Fruit fly (Drosophila melanogaster) whole organism, adult: Measurements from ENCODE around the gene S.

ENCODE experiments used
- CG11617 ChIP-seq: fragments of 200-800 bp; sonication (Bioruptor generic); optimal IDR thresholded peaks from 2 replicates; lab custom pipeline; 2017; ENCODE audit warnings: mild to moderate bottlenecking, missing biosample characterization, missing genetic modification reagents, missing genetic modification characterization
- CG12768 ChIP-seq: fragments of 200-800 bp; sonication (Bioruptor generic); optimal IDR thresholded peaks from 2 replicates; lab custom pipeline; 2017; ENCODE audit warnings: missing biosample characterization, missing genetic modification characterization, mild to moderate bottlenecking, moderate library complexity, missing genetic modification reagents
- CG14711 ChIP-seq: fragments of 200-800 bp; sonication (Bioruptor generic); optimal IDR thresholded peaks from 2 replicates; lab custom pipeline; 2018; ENCODE audit warnings: missing biosample characterization, mild to moderate bottlenecking, missing genetic modification characterization, moderate library complexity
- CG1620 ChIP-seq: fragments of 200-800 bp; sonication (Bioruptor generic); optimal IDR thresholded peaks from 2 replicates; lab custom pipeline; 2016; ENCODE audit warnings: missing biosample characterization, missing genetic modification characterization
- CG33017 ChIP-seq: fragments of 200-800 bp; sonication (Bioruptor generic); optimal IDR thresholded peaks from 2 replicates; lab custom pipeline; 2018; ENCODE audit warnings: missing biosample characterization, mild to moderate bottlenecking, missing genetic modification characterization, moderate library complexity
- CG5204 ChIP-seq: fragments of 200-800 bp; sonication (Bioruptor generic); optimal IDR thresholded peaks from 2 replicates; lab custom pipeline; 2016; ENCODE audit warnings: missing biosample characterization, missing genetic modification characterization
- CG7045 ChIP-seq: fragments of 200-800 bp; sonication (Bioruptor generic); optimal IDR thresholded peaks from 2 replicates; lab custom pipeline; 2017; ENCODE audit warnings: missing biosample characterization, mild to moderate bottlenecking, missing genetic modification characterization
- CG7101 ChIP-seq: fragments of 200-800 bp; sonication (Bioruptor generic); optimal IDR thresholded peaks from 2 replicates; lab custom pipeline; 2018; ENCODE audit warnings: missing biosample characterization, mild to moderate bottlenecking, missing genetic modification characterization, moderate library complexity
- Clk ChIP-seq: fragments of 200-800 bp; sonication (Bioruptor generic); optimal IDR thresholded peaks from 2 replicates; lab custom pipeline; 2017; ENCODE audit warnings: missing biosample characterization, missing genetic modification characterization
- Crg-1 ChIP-seq: fragments of 200-800 bp; sonication (Bioruptor generic); optimal IDR thresholded peaks from 2 replicates; lab custom pipeline; 2016; ENCODE audit warnings: missing biosample characterization, missing genetic modification characterization
- Hr96 ChIP-seq: fragments of 200-800 bp; sonication (Bioruptor generic); optimal IDR thresholded peaks from 2 replicates; lab custom pipeline; 2016; ENCODE audit warnings: missing biosample characterization, missing genetic modification characterization
- Mnt ChIP-seq: fragments of 200-800 bp; sonication (Bioruptor generic); optimal IDR thresholded peaks from 2 replicates; lab custom pipeline; 2016; ENCODE audit warnings: missing biosample characterization, mild to moderate bottlenecking, missing genetic modification characterization
- bab1 ChIP-seq: fragments of 200-800 bp; sonication (Bioruptor generic); optimal IDR thresholded peaks from 3 replicates; lab custom pipeline; 2019; ENCODE audit warnings: missing biosample characterization, mild to moderate bottlenecking, missing genetic modification characterization, moderate library complexity
- cic ChIP-seq: fragments of 200-800 bp; sonication (Bioruptor generic); optimal IDR thresholded peaks from 2 replicates; lab custom pipeline; 2017; ENCODE audit warnings: missing biosample characterization, mild to moderate bottlenecking, missing genetic modification characterization, moderate library complexity
- cnc ChIP-seq, 2 experiments: fragments of >200 bp; optimal IDR thresholded peaks; 2 replicates each; lab custom pipeline; 2017
- kay ChIP-seq: fragments of 200-800 bp; sonication (Bioruptor generic); peaks from one replicate; lab custom pipeline; 2016; ENCODE audit warnings: missing biosample characterization, missing genetic modification characterization, borderline replicate concordance
- ovo ChIP-seq: fragments of 200-800 bp; sonication (Bioruptor generic); optimal IDR thresholded peaks from 2 replicates; lab custom pipeline; 2016; ENCODE audit warnings: missing biosample characterization, missing genetic modification characterization
- pad ChIP-seq: fragments of 200-800 bp; sonication (Bioruptor generic); optimal IDR thresholded peaks from 3 replicates; lab custom pipeline; 2017; ENCODE audit warnings: missing biosample characterization, missing genetic modification characterization, mild to moderate bottlenecking, moderate library complexity, missing genetic modification reagents
- tj ChIP-seq: fragments of 200-800 bp; sonication (Bioruptor generic); optimal IDR thresholded peaks from 3 replicates; lab custom pipeline; 2017; ENCODE audit warnings: missing biosample characterization, mild to moderate bottlenecking, missing genetic modification characterization, moderate library complexity
- toe ChIP-seq: fragments of 200-800 bp; sonication (Bioruptor generic); optimal IDR thresholded peaks from 2 replicates; lab custom pipeline; 2016; ENCODE audit warnings: missing biosample characterization, missing genetic modification characterization

The S gene

dm6 chr2L:1057513-1057912, 20.1 kb downstream of the S start:
- TF ChIP-seq Clk (GFP tag; lab: Kevin White, UChicago) (no peak), ovo (GFP tag; lab: Kevin White, UChicago) (no peak), CG7045 (no peak), cic (GFP tag; lab: Kevin White, UChicago) (no peak), CG7101 (tag; lab: Kevin White, UChicago) (no peak), cnc (optimal IDR thresholded peaks at IDR 0.05; lab: Kevin White, UChicago) (no peak), CG1620 (GFP tag; lab: Kevin White, UChicago) (no peak), CG5204 (no peak), pad (GFP tag; lab: Kevin White, UChicago) (no peak), CG33017 (tag; lab: Kevin White, UChicago) (no peak)

DNA sequence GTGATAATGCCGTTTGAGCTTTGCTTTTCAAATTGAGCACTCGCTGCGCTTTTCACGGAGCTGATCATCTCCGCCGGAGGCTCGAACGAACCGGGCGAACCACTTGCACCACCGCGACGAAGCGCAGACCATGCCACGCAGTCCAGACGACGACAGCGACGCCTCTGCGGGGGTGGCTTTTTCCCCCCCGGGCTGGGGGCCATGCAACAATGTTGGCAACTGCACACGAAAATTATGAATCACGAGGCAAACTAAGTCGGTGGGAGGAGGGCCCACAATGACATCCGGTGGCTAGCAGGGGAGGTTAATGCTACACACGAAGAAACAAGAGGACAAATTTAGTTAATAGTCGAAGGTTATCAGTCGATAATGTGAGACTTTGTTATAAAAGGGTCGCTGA, 21.0 kb downstream of the S start:
- no peak for TF ChIP-seq bab1
- no peak for TF ChIP-seq CG7101 (tag; lab: Kevin White, UChicago)
- TF ChIP-seq CG14711: no peak
- no peak for TF ChIP-seq tj
- TF ChIP-seq Mnt (GFP tag; lab: Kevin White, UChicago): no peak
- no peak for TF ChIP-seq kay
- TF ChIP-seq Crg-1 (GFP tag; lab: Kevin White, UChicago): no peak
- TF ChIP-seq CG7045: no peak
- TF ChIP-seq toe (GFP tag; lab: Kevin White, UChicago): no peak
- TF ChIP-seq CG1620 (GFP tag; lab: Kevin White, UChicago): no peak
- TF ChIP-seq Hr96 (GFP tag; lab: Kevin White, UChicago): no peak
- TF ChIP-seq cic (GFP tag; lab: Kevin White, UChicago): no peak

DNA sequence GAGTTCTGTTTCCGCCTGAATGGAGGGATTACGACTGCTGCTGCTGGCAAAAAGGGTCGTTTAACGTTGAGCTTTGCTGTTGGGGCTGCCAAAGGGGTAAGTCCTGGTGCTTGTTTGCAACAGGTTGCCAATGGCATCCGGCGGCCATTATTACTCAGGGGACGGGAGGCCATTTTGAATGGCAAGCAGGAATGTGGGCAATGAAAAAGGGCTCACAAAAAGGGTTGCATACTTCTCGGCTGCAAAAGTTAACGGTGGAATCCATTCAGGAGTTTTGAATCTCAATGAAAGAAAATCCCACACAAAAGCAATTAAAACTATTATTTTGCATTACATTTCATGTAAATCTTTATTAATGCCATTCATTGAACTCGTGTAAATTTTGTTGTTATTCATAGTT, 28.3 kb downstream of the S start:
- TF ChIP-seq Mnt (GFP tag; lab: Kevin White, UChicago) (no peak), CG5204 (no peak), cic (GFP tag; lab: Kevin White, UChicago) (no peak), Hr96 (GFP tag; lab: Kevin White, UChicago) (no peak), CG11617 (GFP tag; lab: Kevin White, UChicago) (no peak), cnc (optimal IDR thresholded peaks at IDR 0.05; lab: Kevin White, UChicago) (no peak), CG12768 (GFP tag; lab: Kevin White, UChicago) (no peak), bab1 (no peak), Crg-1 (GFP tag; lab: Kevin White, UChicago) (no peak), Clk (GFP tag; lab: Kevin White, UChicago) (no peak), CG33017 (tag; lab: Kevin White, UChicago) (no peak)

dm6 chr2L:1048846-1049245, 28.8 kb downstream of the S start:
- no peak for TF ChIP-seq CG7045
- peak; percentile 7 for TF ChIP-seq cic (GFP tag; lab: Kevin White, UChicago)

- peak; percentile 63 for TF ChIP-seq CG5204
- TF ChIP-seq cnc (optimal IDR thresholded peaks at IDR 0.05; lab: Kevin White, UChicago): no peak
- peak; percentile 2 for TF ChIP-seq CG7101 (tag; lab: Kevin White, UChicago)
- no peak for TF ChIP-seq Hr96 (GFP tag; lab: Kevin White, UChicago)
- TF ChIP-seq ovo (GFP tag; lab: Kevin White, UChicago): no peak
- TF ChIP-seq toe (GFP tag; lab: Kevin White, UChicago): peak; percentile 32
- peak; percentile 50 for TF ChIP-seq CG12768 (GFP tag; lab: Kevin White, UChicago)
- peak; percentile 34 for TF ChIP-seq CG33017 (tag; lab: Kevin White, UChicago)
- TF ChIP-seq CG7045: peak; percentile 65
Observed at dm6 chr2L:1048427-1048826, 29.2 kb downstream of the S start.

- no peak for TF ChIP-seq cic (GFP tag; lab: Kevin White, UChicago)
- no peak for TF ChIP-seq kay
- no peak for TF ChIP-seq CG5204
- no peak for TF ChIP-seq Clk (GFP tag; lab: Kevin White, UChicago)
- TF ChIP-seq Mnt (GFP tag; lab: Kevin White, UChicago): no peak
Observed at dm6 chr2L:1047965-1048364, 29.6 kb downstream of the S start, which contains the start of gene IA-2. Gene IA-2, minus strand, starts transcription at chr2L:1048053.

DNA sequence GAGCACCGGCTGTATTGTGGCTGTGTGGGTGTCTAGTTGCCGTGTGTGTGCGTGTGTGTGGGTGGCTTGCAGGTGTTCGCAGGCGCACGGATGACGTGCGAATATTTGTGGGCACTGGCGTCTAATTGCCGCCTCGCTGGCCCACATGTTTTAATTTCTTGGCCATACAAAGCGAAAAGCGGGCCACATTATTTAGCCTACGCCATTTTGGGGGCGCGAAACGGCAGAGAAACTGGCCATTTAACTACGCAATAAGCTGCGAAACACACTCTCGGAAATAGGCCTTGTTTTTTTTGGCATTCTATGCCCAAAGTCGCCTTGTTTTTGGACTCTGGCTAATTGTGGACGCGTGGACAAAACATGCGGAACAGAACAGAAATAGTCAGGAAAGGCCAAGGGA, 30.4 kb downstream of the S start:
- no peak for TF ChIP-seq CG14711
- no peak for TF ChIP-seq cic (GFP tag; lab: Kevin White, UChicago)
- no peak for TF ChIP-seq CG7101 (tag; lab: Kevin White, UChicago)
- TF ChIP-seq Hr96 (GFP tag; lab: Kevin White, UChicago): no peak
- TF ChIP-seq Clk (GFP tag; lab: Kevin White, UChicago): no peak
- no peak for TF ChIP-seq tj
